Worm (Caenorhabditis elegans) whole organism, young adult: ENCODE measurements around the gene sra-35.

Source experiments
- B0336.3 ChIP-seq: fragments of 200-800 bp; sonication (Bioruptor generic); IDR thresholded peaks from 2 replicates; pipeline ENCODE4 v1.3.6; 2022; ENCODE audit warnings: missing genetic modification characterization, missing compliant biosample characterization
- F23B12.7 ChIP-seq: sonication (generic microtip); optimal IDR thresholded peaks from 2 replicates; lab custom pipeline; 2017; ENCODE audit warnings: missing genetic modification characterization, mild to moderate bottlenecking, missing compliant biosample characterization, antibody characterized with exemption, moderate library complexity; ENCODE audit not compliant: insufficient read depth
- F37B4.10 ChIP-seq: fragments of 200-800 bp; sonication (Bioruptor generic); IDR thresholded peaks from 2 replicates; pipeline ENCODE4 v1.3.6; 2022; ENCODE audit warnings: missing genetic modification characterization, missing compliant biosample characterization
- F49E8.2 ChIP-seq: sonication (generic microtip); optimal IDR thresholded peaks from 3 replicates; lab custom pipeline; 2017; ENCODE audit warnings: missing genetic modification characterization, mild to moderate bottlenecking, missing compliant biosample characterization, antibody characterized with exemption, moderate library complexity; ENCODE audit not compliant: insufficient read depth
- F55B11.4 ChIP-seq: sonication (generic microtip); optimal IDR thresholded peaks from 2 replicates; lab custom pipeline; 2016; ENCODE audit warnings: missing compliant biosample characterization, missing genetic modification characterization, borderline replicate concordance; ENCODE audit not compliant: insufficient read depth
- F57C9.4 ChIP-seq: sonication (generic microtip); optimal IDR thresholded peaks from 2 replicates; lab custom pipeline; 2017; ENCODE audit warnings: mild to moderate bottlenecking, missing genetic modification characterization, missing compliant biosample characterization
- K12H6.12 ChIP-seq: fragments of 200-800 bp; sonication (Bioruptor generic); optimal IDR thresholded peaks from 2 replicates; lab custom pipeline; 2018; ENCODE audit warnings: mild to moderate bottlenecking, missing genetic modification characterization, missing compliant biosample characterization
- Y53F4B.3 ChIP-seq: fragments of 200-800 bp; sonication (Bioruptor generic); IDR thresholded peaks from 2 replicates; pipeline ENCODE4 v1.3.6; 2022; ENCODE audit warnings: missing genetic modification reagents, missing genetic modification characterization, missing compliant biosample characterization
- Y67H2A.10 ChIP-seq: fragments of 200-800 bp; sonication (Bioruptor generic); conservative IDR thresholded peaks from 2 replicates; pipeline ENCODE4 v1.3.6; 2022; ENCODE audit warnings: missing genetic modification reagents, missing genetic modification characterization, missing compliant biosample characterization
- Y79H2A.3 ChIP-seq: fragments of 200-800 bp; sonication (Bioruptor generic); conservative IDR thresholded peaks from 2 replicates; pipeline ENCODE4 v1.3.6; 2022; ENCODE audit warnings: missing genetic modification reagents, missing genetic modification characterization, missing compliant biosample characterization
- akir-1 ChIP-seq: fragments of 200-800 bp; sonication (Bioruptor generic); optimal IDR thresholded peaks from 2 replicates; lab custom pipeline; 2018; ENCODE audit warnings: mild to moderate bottlenecking, missing genetic modification characterization, moderate library complexity, missing compliant biosample characterization
- aptf-3 ChIP-seq: fragments of 200-800 bp; sonication (Bioruptor generic); IDR thresholded peaks from 2 replicates; pipeline ENCODE4 v1.3.6; 2022; ENCODE audit warnings: missing genetic modification characterization, missing compliant biosample characterization
- attf-3 ChIP-seq: fragments of 200-800 bp; sonication (Bioruptor generic); conservative IDR thresholded peaks from 2 replicates; pipeline ENCODE4 v1.3.6; 2022; ENCODE audit warnings: missing genetic modification reagents, missing genetic modification characterization, missing compliant biosample characterization
- attf-5 ChIP-seq: fragments of 200-800 bp; sonication (Bioruptor generic); optimal IDR thresholded peaks from 2 replicates; lab custom pipeline; 2018; ENCODE audit warnings: mild to moderate bottlenecking, missing genetic modification characterization, missing compliant biosample characterization
- cebp-2 ChIP-seq: fragments of 200-800 bp; sonication (Bioruptor generic); IDR thresholded peaks from 2 replicates; pipeline ENCODE4 v1.3.6; 2022; ENCODE audit warnings: missing genetic modification characterization, missing compliant biosample characterization
- die-1 ChIP-seq: sonication (generic microtip); optimal IDR thresholded peaks from 2 replicates; lab custom pipeline; 2016; ENCODE audit warnings: missing genotype, mild to moderate bottlenecking, missing genetic modification characterization, missing compliant biosample characterization
- egrh-3 ChIP-seq: fragments of 200-800 bp; sonication (Bioruptor generic); IDR thresholded peaks from 2 replicates; pipeline ENCODE4 v1.3.6; 2022; ENCODE audit warnings: missing genetic modification reagents, missing genetic modification characterization, missing compliant biosample characterization
- ekl-4 ChIP-seq: fragments of 200-800 bp; sonication (Bioruptor generic); IDR thresholded peaks from 2 replicates; pipeline ENCODE4 v1.3.6; 2022; ENCODE audit warnings: missing genetic modification reagents, missing genetic modification characterization, missing compliant biosample characterization
- ets-4 ChIP-seq: fragments of 200-800 bp; sonication (Bioruptor generic); optimal IDR thresholded peaks from 2 replicates; lab custom pipeline; 2018; ENCODE audit warnings: mild to moderate bottlenecking, missing genetic modification characterization, missing compliant biosample characterization
- fkh-3 ChIP-seq: sonication (generic microtip); optimal IDR thresholded peaks from 2 replicates; lab custom pipeline; 2016; ENCODE audit warnings: mild to moderate bottlenecking, missing genetic modification characterization, missing compliant biosample characterization
- lin-26 ChIP-seq: fragments of 200-800 bp; sonication (Bioruptor generic); IDR thresholded peaks from 2 replicates; pipeline ENCODE4 v1.3.6; 2022; ENCODE audit warnings: missing genetic modification reagents, missing genetic modification characterization, missing compliant biosample characterization
- lin-35 ChIP-seq, 3 experiments: fragments of 150-350 bp in 2 of 3; sonication (generic microtip) in 1 of 3; optimal IDR thresholded peaks; 2 replicates each; lab custom pipeline; 2014 to 2018; ENCODE audit warnings: missing biosample characterization in 3 of 3, missing genetic modification characterization in 3 of 3, missing genetic modification reagents in 3 of 3
- lir-1 ChIP-seq: fragments of 200-800 bp; sonication (Bioruptor generic); conservative IDR thresholded peaks from 2 replicates; pipeline ENCODE4 v1.3.6; 2022; ENCODE audit warnings: missing genetic modification reagents, missing genetic modification characterization, missing compliant biosample characterization
- lsl-1 ChIP-seq: fragments of 200-800 bp; sonication (Bioruptor generic); optimal IDR thresholded peaks from 2 replicates; lab custom pipeline; 2018; ENCODE audit warnings: mild to moderate bottlenecking, missing genetic modification characterization, moderate library complexity, missing compliant biosample characterization
- nfya-1 ChIP-seq: sonication (generic microtip); optimal IDR thresholded peaks from 2 replicates; lab custom pipeline; 2017; ENCODE audit warnings: antibody characterized with exemption, missing compliant biosample characterization, missing genetic modification characterization, borderline replicate concordance; ENCODE audit not compliant: insufficient read depth
- nhr-120 ChIP-seq: fragments of 200-800 bp; sonication (Bioruptor generic); IDR thresholded peaks from 2 replicates; pipeline ENCODE4 v1.3.6; 2022; ENCODE audit warnings: missing genetic modification characterization, missing compliant biosample characterization
- nhr-27 ChIP-seq: fragments of 200-800 bp; sonication (Bioruptor generic); optimal IDR thresholded peaks from 2 replicates; lab custom pipeline; 2018; ENCODE audit warnings: mild to moderate bottlenecking, missing genetic modification characterization, moderate library complexity, missing compliant biosample characterization
- pbrm-1 ChIP-seq: fragments of 200-800 bp; sonication (Bioruptor generic); IDR thresholded peaks from 2 replicates; pipeline ENCODE4 v1.3.6; 2022; ENCODE audit warnings: missing genetic modification reagents, missing genetic modification characterization, missing compliant biosample characterization
- pha-4 ChIP-seq: fragments of 150-350 bp; sonication (generic microtip); optimal IDR thresholded peaks from 2 replicates; lab custom pipeline; 2014; ENCODE audit warnings: missing biosample characterization, missing genetic modification reagents, missing genetic modification characterization
- snpc-1.3 ChIP-seq: sonication (generic microtip); optimal IDR thresholded peaks from 2 replicates; lab custom pipeline; 2017; ENCODE audit warnings: missing genetic modification characterization, mild to moderate bottlenecking, missing compliant biosample characterization, antibody characterized with exemption, moderate library complexity, missing genotype, missing genetic modification reagents; ENCODE audit not compliant: insufficient read depth
- unc-130 ChIP-seq: sonication (generic microtip); optimal IDR thresholded peaks from 2 replicates; lab custom pipeline; 2016; ENCODE audit warnings: missing genetic modification reagents, missing genetic modification characterization, missing compliant biosample characterization
- zfh-2 ChIP-seq: fragments of 200-800 bp; sonication (Bioruptor generic); conservative IDR thresholded peaks from 2 replicates; pipeline ENCODE4 v1.3.6; 2022; ENCODE audit warnings: missing genetic modification reagents, missing genetic modification characterization, missing compliant biosample characterization
- ztf-18 ChIP-seq: sonication (generic microtip); optimal IDR thresholded peaks from 2 replicates; lab custom pipeline; 2016; ENCODE audit warnings: missing genotype, mild to moderate bottlenecking, missing genetic modification characterization, missing compliant biosample characterization
- ztf-28 ChIP-seq: fragments of 200-800 bp; sonication (Bioruptor generic); IDR thresholded peaks from 2 replicates; pipeline ENCODE4 v1.3.6; 2022; ENCODE audit warnings: missing genetic modification reagents, missing genetic modification characterization, missing compliant biosample characterization

Gene sra-35

ce11 chrII:4523122-4523672 is 4.5 kb downstream of the sra-35 start, which contains the start of the genes B0304.4 and B0304.2:
Gene B0304.4 (minus strand): TSS chrII:4523222.
Gene B0304.2 (plus strand): TSS chrII:4523622.
- TF ChIP-seq lir-1 (GFP tag; lab: Robert Waterston, UW) (no peak), akir-1 (GFP tag; lab: Kevin White, UChicago) (no peak), pbrm-1 (no peak), pha-4 (tag; lab: Kevin White, UChicago) (no peak), aptf-3 (GFP tag; lab: Robert Waterston, UW) (no peak), die-1 (tag; lab: Kevin White, UChicago) (no peak), lsl-1 (peak; percentile 86), nhr-27 (tag; lab: Kevin White, UChicago) (no peak), Y53F4B.3 (GFP tag; lab: Robert Waterston, UW) (no peak)

ce11 chrII:4519976-4520594 is 7.6 kb downstream of the sra-35 start:
- TF ChIP-seq nhr-27 (tag; lab: Kevin White, UChicago) (no peak), zfh-2 (0 out of 2 replicates have a peak, but pooled peaks have one; percentile 4), cebp-2 (no peak)

- TF ChIP-seq unc-130 (GFP tag; lab: Kevin White, UChicago) (no peak), K12H6.12 (tag; lab: Kevin White, UChicago) (peak; percentile 3)
- TF ChIP-seq, all 124 proteins: peak for 1
Observed at ce11 chrII:4518300-4518907, 9.3 kb downstream of the sra-35 start, which contains the start of gene hlh-1. Gene hlh-1 (plus strand): TSS chrII:4518574.

- TF ChIP-seq nhr-120 (GFP tag; lab: Robert Waterston, UW) (no peak), F23B12.7 (tag; lab: Kevin White, UChicago) (no peak), F55B11.4 (tag; lab: Kevin White, UChicago) (no peak), egrh-3 (GFP tag; lab: Robert Waterston, UW) (no peak)
Observed at ce11 chrII:4517254-4517653, 10.4 kb downstream of the sra-35 start.

- TF ChIP-seq F37B4.10 (no peak), lin-35 (GFP tag; optimal IDR thresholded peaks at IDR 0.05; lab: Kevin White, UChicago) (no peak), snpc-1.3 (tag; lab: Kevin White, UChicago) (no peak), nfya-1 (no peak)
Observed at ce11 chrII:4516291-4516690, 11.4 kb downstream of the sra-35 start.

ce11 chrII:4511911-4512310 is 15.8 kb downstream of the sra-35 start, which contains the start of gene cyp-23A1:
Gene cyp-23A1 (plus strand): TSS chrII:4512211.
- TF ChIP-seq ztf-28: no peak
- TF ChIP-seq B0336.3 (GFP tag; lab: Robert Waterston, UW): no peak
- no peak for TF ChIP-seq fkh-3 (tag; lab: Kevin White, UChicago)
- no peak for TF ChIP-seq Y79H2A.3 (GFP tag; lab: Robert Waterston, UW)
- TF ChIP-seq cebp-2: no peak
- TF ChIP-seq attf-5: no peak
- no peak for TF ChIP-seq F49E8.2 (tag; lab: Kevin White, UChicago)
- TF ChIP-seq die-1 (tag; lab: Kevin White, UChicago): no peak
- TF ChIP-seq ekl-4 (GFP tag; lab: Robert Waterston, UW): no peak
- no peak for TF ChIP-seq ets-4 (GFP tag; lab: Kevin White, UChicago)
- TF ChIP-seq lin-26 (GFP tag; lab: Robert Waterston, UW): no peak
- TF ChIP-seq lsl-1: no peak
- TF ChIP-seq F57C9.4 (tag; lab: Kevin White, UChicago): no peak
- TF ChIP-seq ztf-18 (tag; lab: Kevin White, UChicago): no peak
- TF ChIP-seq Y67H2A.10 (GFP tag; lab: Robert Waterston, UW): no peak
- TF ChIP-seq attf-3 (GFP tag; lab: Robert Waterston, UW): no peak
